Fruit fly (Drosophila melanogaster) whole organism, embryonic: ENCODE results near the gene ich.

Experiments used
- Atf3 ChIP-seq: fragments of 200-800 bp; sonication (Bioruptor generic); optimal IDR thresholded peaks from 3 replicates; lab custom pipeline; 2016; ENCODE audit warnings: missing biosample characterization, missing genetic modification characterization
- CG10321 ChIP-seq: fragments of 200-800 bp; sonication (Bioruptor generic); IDR thresholded peaks from 2 replicates; pipeline ENCODE4 v1.3.6; 2022; ENCODE audit warnings: missing biosample characterization, missing genetic modification characterization
- CG11247 ChIP-seq: fragments of 200-800 bp; sonication (Bioruptor generic); IDR thresholded peaks from 2 replicates; pipeline ENCODE4 v1.3.6; 2022; ENCODE audit warnings: missing biosample characterization, missing genetic modification characterization
- CG12744 ChIP-seq: fragments of 200-800 bp; sonication (Bioruptor generic); optimal IDR thresholded peaks from 2 replicates; lab custom pipeline; 2016; ENCODE audit warnings: missing biosample characterization, missing genetic modification characterization
- CG14014 ChIP-seq: fragments of 200-800 bp; sonication (Bioruptor generic); IDR thresholded peaks from 2 replicates; pipeline ENCODE4 v1.3.6; 2022; ENCODE audit warnings: missing biosample characterization, missing genetic modification characterization
- CG14050 ChIP-seq: fragments of 200-800 bp; sonication (Bioruptor generic); IDR thresholded peaks from 3 replicates; pipeline ENCODE4 v1.3.6; 2022; ENCODE audit warnings: missing biosample characterization, missing genetic modification characterization
- CG14965 ChIP-seq: fragments of 200-800 bp; sonication (Bioruptor generic); optimal IDR thresholded peaks from 2 replicates; lab custom pipeline; 2016; ENCODE audit warnings: missing biosample characterization, missing genetic modification characterization, borderline replicate concordance
- CG1602 ChIP-seq: fragments of 200-800 bp; sonication (Bioruptor generic); optimal IDR thresholded peaks from 3 replicates; lab custom pipeline; 2016; ENCODE audit warnings: missing biosample characterization, missing genetic modification characterization
- CG2120 ChIP-seq: fragments of 200-800 bp; sonication (Bioruptor generic); optimal IDR thresholded peaks from 3 replicates; lab custom pipeline; 2016; ENCODE audit warnings: missing biosample characterization, missing genetic modification characterization
- CG2875 ChIP-seq: fragments of 200-800 bp; sonication (Bioruptor generic); optimal IDR thresholded peaks from 2 replicates; lab custom pipeline; 2017; ENCODE audit warnings: missing biosample characterization, mild to moderate bottlenecking, missing genetic modification characterization, missing genetic modification reagents
- CG30403 ChIP-seq: fragments of 200-800 bp; sonication (Bioruptor generic); optimal IDR thresholded peaks from 3 replicates; lab custom pipeline; 2016; ENCODE audit warnings: missing biosample characterization, missing genetic modification characterization
- CG31224 ChIP-seq: fragments of 200-800 bp; sonication (Bioruptor generic); IDR thresholded peaks from 2 replicates; pipeline ENCODE4 v1.3.6; 2022; ENCODE audit warnings: missing biosample characterization, missing genetic modification characterization
- CG4328 ChIP-seq: fragments of 200-800 bp; sonication (Bioruptor generic); optimal IDR thresholded peaks from 3 replicates; lab custom pipeline; 2017; ENCODE audit warnings: missing biosample characterization, missing genetic modification reagents, missing genetic modification characterization
- CG4404 ChIP-seq: fragments of 200-800 bp; sonication (Bioruptor generic); IDR thresholded peaks from 2 replicates; pipeline ENCODE4 v1.3.6; 2022; ENCODE audit warnings: missing biosample characterization, missing genetic modification characterization
- CG6175 ChIP-seq: fragments of 200-800 bp; sonication (Bioruptor generic); IDR thresholded peaks from 3 replicates; pipeline ENCODE4 v1.3.6; 2022; ENCODE audit warnings: missing biosample characterization, missing genetic modification characterization
- CG6683 ChIP-seq: fragments of 200-800 bp; sonication (Bioruptor generic); optimal IDR thresholded peaks from 2 replicates; lab custom pipeline; 2017; ENCODE audit warnings: missing biosample characterization, mild to moderate bottlenecking, missing genetic modification characterization, missing genetic modification reagents
- CG6689 ChIP-seq: fragments of 200-800 bp; sonication (Bioruptor generic); IDR thresholded peaks from 2 replicates; pipeline ENCODE4 v1.3.6; 2022; ENCODE audit warnings: missing biosample characterization, missing genetic modification characterization
- CG9932 ChIP-seq: fragments of 200-800 bp; sonication (Bioruptor generic); IDR thresholded peaks from 2 replicates; pipeline ENCODE4 v1.3.6; 2022; ENCODE audit warnings: missing biosample characterization, missing genetic modification characterization
- CkIIα-i1 ChIP-seq: fragments of 200-800 bp; sonication (Bioruptor generic); IDR thresholded peaks from 2 replicates; pipeline ENCODE4 v1.3.6; 2022; ENCODE audit warnings: missing biosample characterization, missing genetic modification characterization
- D19B ChIP-seq: fragments of 200-800 bp; sonication (Bioruptor generic); optimal IDR thresholded peaks from 2 replicates; lab custom pipeline; 2017; ENCODE audit warnings: missing biosample characterization, mild to moderate bottlenecking, missing genetic modification characterization
- Dbx ChIP-seq: fragments of 200-800 bp; sonication (Bioruptor generic); IDR thresholded peaks from 3 replicates; pipeline ENCODE4 v1.3.6; 2022; ENCODE audit warnings: missing biosample characterization, missing genetic modification characterization
- HmgZ ChIP-seq: fragments of 200-800 bp; sonication (Bioruptor generic); optimal IDR thresholded peaks from 2 replicates; lab custom pipeline; 2018; ENCODE audit warnings: missing biosample characterization, mild to moderate bottlenecking, missing genetic modification characterization
- MBD-R2 ChIP-seq: fragments of 200-800 bp; sonication (Bioruptor generic); IDR thresholded peaks from 2 replicates; pipeline ENCODE4 v1.3.6; 2022; ENCODE audit warnings: missing biosample characterization, missing genetic modification characterization
- Mes4 ChIP-seq: fragments of 200-800 bp; sonication (Bioruptor generic); optimal IDR thresholded peaks from 2 replicates; lab custom pipeline; 2016; ENCODE audit warnings: missing biosample characterization, missing genetic modification characterization
- Nf-YC ChIP-seq: fragments of 200-800 bp; optimal IDR thresholded peaks from 3 replicates; lab custom pipeline; 2019; ENCODE audit warnings: missing biosample characterization, mild to moderate bottlenecking, missing genetic modification characterization, moderate library complexity
- Oli ChIP-seq: fragments of 200-800 bp; sonication (Bioruptor generic); optimal IDR thresholded peaks from 2 replicates; lab custom pipeline; 2018; ENCODE audit warnings: missing biosample characterization, mild to moderate bottlenecking, missing genetic modification characterization, moderate library complexity
- Six4 ChIP-seq: fragments of 200-800 bp; sonication (Bioruptor generic); optimal IDR thresholded peaks from 2 replicates; lab custom pipeline; 2016; ENCODE audit warnings: missing biosample characterization, missing genetic modification characterization
- Ssrp ChIP-seq: fragments of 200-800 bp; sonication (Bioruptor generic); optimal IDR thresholded peaks from 2 replicates; lab custom pipeline; 2018; ENCODE audit warnings: missing biosample characterization, mild to moderate bottlenecking, missing genetic modification characterization, moderate library complexity
- abd-A ChIP-seq: fragments of 200-800 bp; sonication (Bioruptor generic); optimal IDR thresholded peaks from 3 replicates; lab custom pipeline; 2019; ENCODE audit warnings: missing biosample characterization, mild to moderate bottlenecking, missing genetic modification characterization, moderate library complexity
- ato ChIP-seq: fragments of 200-800 bp; sonication (Bioruptor generic); IDR thresholded peaks from 2 replicates; pipeline ENCODE4 v1.3.6; 2022; ENCODE audit warnings: missing biosample characterization, missing genetic modification characterization; ENCODE audit not compliant: partially characterized antibody
- bcd ChIP-seq: fragments of 200-800 bp; sonication (Bioruptor generic); optimal IDR thresholded peaks from 2 replicates; lab custom pipeline; 2017; ENCODE audit warnings: missing biosample characterization, mild to moderate bottlenecking, missing genetic modification characterization
- dm ChIP-seq: fragments of 200-800 bp; sonication (Bioruptor generic); optimal IDR thresholded peaks from 3 replicates; lab custom pipeline; 2016; ENCODE audit warnings: missing biosample characterization, missing genetic modification characterization
- eyg ChIP-seq: fragments of 200-800 bp; sonication (Bioruptor generic); optimal IDR thresholded peaks from 3 replicates; lab custom pipeline; 2016; ENCODE audit warnings: missing biosample characterization, missing genetic modification characterization
- fru ChIP-seq: fragments of >200 bp; optimal IDR thresholded peaks from 2 replicates; lab custom pipeline; 2017
- ham ChIP-seq: fragments of 200-800 bp; sonication (Bioruptor generic); IDR thresholded peaks from 2 replicates; pipeline ENCODE4 v1.3.6; 2022; ENCODE audit warnings: missing biosample characterization, missing genetic modification characterization
- inv ChIP-seq: fragments of 200-800 bp; sonication (Bioruptor generic); IDR thresholded peaks from 2 replicates; pipeline ENCODE4 v1.3.6; 2022; ENCODE audit warnings: missing biosample characterization, missing genetic modification characterization; ENCODE audit not compliant: partially characterized antibody
- kay ChIP-seq: fragments of 200-800 bp; sonication (Bioruptor generic); optimal IDR thresholded peaks from 2 replicates; lab custom pipeline; 2016; ENCODE audit warnings: missing biosample characterization, missing genetic modification characterization
- nmo ChIP-seq: fragments of 200-800 bp; sonication (Bioruptor generic); optimal IDR thresholded peaks from 2 replicates; lab custom pipeline; 2018; ENCODE audit warnings: missing biosample characterization, mild to moderate bottlenecking, missing genetic modification characterization, moderate library complexity
- p53 ChIP-seq: fragments of 200-800 bp; sonication (Bioruptor generic); optimal IDR thresholded peaks from 2 replicates; lab custom pipeline; 2016; ENCODE audit warnings: missing biosample characterization, missing genetic modification characterization
- pnt ChIP-seq: fragments of 200-800 bp; sonication (Bioruptor generic); optimal IDR thresholded peaks from 3 replicates; lab custom pipeline; 2016; ENCODE audit warnings: missing biosample characterization, missing genetic modification characterization
- pzg ChIP-seq: fragments of 200-800 bp; sonication (Bioruptor generic); optimal IDR thresholded peaks from 3 replicates; lab custom pipeline; 2018; ENCODE audit warnings: missing biosample characterization, mild to moderate bottlenecking, missing genetic modification characterization, moderate library complexity
- run ChIP-seq: fragments of 200-800 bp; sonication (Bioruptor generic); optimal IDR thresholded peaks from 3 replicates; lab custom pipeline; 2018; ENCODE audit warnings: missing biosample characterization, mild to moderate bottlenecking, missing genetic modification characterization
- salm ChIP-seq: fragments of 200-800 bp; sonication (Bioruptor generic); optimal IDR thresholded peaks from 2 replicates; lab custom pipeline; 2018; ENCODE audit warnings: missing biosample characterization, mild to moderate bottlenecking, missing genetic modification characterization
- shn ChIP-seq: fragments of 200-800 bp; sonication (Bioruptor generic); optimal IDR thresholded peaks from 3 replicates; lab custom pipeline; 2016; ENCODE audit warnings: missing biosample characterization, missing genetic modification characterization
- slou ChIP-seq: fragments of 200-800 bp; sonication (Bioruptor generic); optimal IDR thresholded peaks from 3 replicates; lab custom pipeline; 2016; ENCODE audit warnings: missing biosample characterization, missing genetic modification characterization
- sug ChIP-seq: fragments of 200-800 bp; optimal IDR thresholded peaks from 2 replicates; lab custom pipeline; 2019; ENCODE audit warnings: missing biosample characterization, mild to moderate bottlenecking, missing genetic modification characterization, moderate library complexity
- twi ChIP-seq: fragments of 200-800 bp; optimal IDR thresholded peaks from 2 replicates; lab custom pipeline; 2019; ENCODE audit warnings: missing biosample characterization, mild to moderate bottlenecking, missing genetic modification characterization, moderate library complexity
- unpg ChIP-seq: fragments of 200-800 bp; sonication (Bioruptor generic); optimal IDR thresholded peaks from 3 replicates; lab custom pipeline; 2018; ENCODE audit warnings: missing biosample characterization, mild to moderate bottlenecking, missing genetic modification characterization, moderate library complexity
- vnd ChIP-seq: fragments of 200-800 bp; sonication (Bioruptor generic); IDR thresholded peaks from 3 replicates; pipeline ENCODE4 v1.3.6; 2022; ENCODE audit warnings: missing biosample characterization, missing genetic modification characterization; ENCODE audit not compliant: partially characterized antibody
- zen ChIP-seq: fragments of 200-800 bp; sonication (Bioruptor generic); optimal IDR thresholded peaks from 3 replicates; lab custom pipeline; 2018; ENCODE audit warnings: missing biosample characterization, mild to moderate bottlenecking, missing genetic modification characterization, moderate library complexity
- zf30C ChIP-seq: fragments of 200-800 bp; sonication (Bioruptor generic); optimal IDR thresholded peaks from 3 replicates; lab custom pipeline; 2018; ENCODE audit warnings: missing biosample characterization, mild to moderate bottlenecking, missing genetic modification characterization

The ich gene

dm6 chr3R:8992928-8993579, 30.2 kb upstream of the ich start, which contains the start of gene CG11975 (continued):
- TF ChIP-seq MBD-R2 (GFP tag; lab: Robert Waterston, UW) (peak; percentile 89), vnd (GFP tag; lab: Robert Waterston, UW) (peak; percentile 68), unpg (GFP tag; lab: Kevin White, UChicago) (no peak), zen (tag; lab: Kevin White, UChicago) (peak; percentile 65), shn (peak; percentile 88), CG14050 (GFP tag; lab: Robert Waterston, UW) (no peak), salm (tag; lab: Kevin White, UChicago) (no peak), kay (GFP tag; lab: Kevin White, UChicago) (peak; percentile 49), Oli (tag; lab: Kevin White, UChicago) (no peak), CG10321 (GFP tag; lab: Robert Waterston, UW) (no peak), Nf-YC (tag; lab: Kevin White, UChicago) (no peak), nmo (peak; percentile 86), sug (tag; lab: Kevin White, UChicago) (peak; percentile 80), abd-A (tag; lab: Kevin White, UChicago) (no peak), fru (lab: Kevin White, UChicago) (no peak), CG6689 (GFP tag; lab: Robert Waterston, UW) (0 out of 2 replicates have a peak, but pooled peaks have one; percentile 47), Six4 (GFP tag; lab: Kevin White, UChicago) (peak; percentile 67), inv (GFP tag; lab: Robert Waterston, UW) (peak; percentile 63), pzg (GFP tag; lab: Kevin White, UChicago) (peak; percentile 78), CkIIα-i1 (GFP tag; lab: Robert Waterston, UW) (no peak), CG6175 (no peak), ham (GFP tag; lab: Robert Waterston, UW) (no peak), ato (no peak), CG6683 (GFP tag; lab: Kevin White, UChicago) (peak; percentile 60), CG31224 (GFP tag; lab: Robert Waterston, UW) (0 out of 2 replicates have a peak, but pooled peaks have one; percentile 6), slou (GFP tag; lab: Kevin White, UChicago) (peak; percentile 70), bcd (no peak), CG30403 (GFP tag; lab: Kevin White, UChicago) (peak; percentile 91), Mes4 (peak; percentile 69), zf30C (GFP tag; lab: Kevin White, UChicago) (no peak), CG1602 (GFP tag; lab: Kevin White, UChicago) (peak; percentile 73), CG2875 (GFP tag; lab: Kevin White, UChicago) (no peak), HmgZ (tag; lab: Kevin White, UChicago) (peak; percentile 86), CG12744 (GFP tag; lab: Kevin White, UChicago) (peak; percentile 75), D19B (GFP tag; lab: Kevin White, UChicago) (peak; percentile 40), run (tag; lab: Kevin White, UChicago) (no peak), Dbx (GFP tag; lab: Robert Waterston, UW) (peak; percentile 81; the same call in 2 of the 3 replicates), twi (peak; percentile 63), CG14965 (GFP tag; lab: Kevin White, UChicago) (peak; percentile 6)

- TF ChIP-seq dm (GFP tag; lab: Kevin White, UChicago), result peak; percentile 61
- peak; percentile 14 for TF ChIP-seq Ssrp
- TF ChIP-seq eyg (GFP tag; lab: Kevin White, UChicago), result peak; percentile 25
- TF ChIP-seq CG4328 (GFP tag; lab: Kevin White, UChicago), result peak; percentile 21
- peak; percentile 16 for TF ChIP-seq p53 (GFP tag; lab: Kevin White, UChicago)
- peak; percentile 12 for TF ChIP-seq pnt (GFP tag; lab: Kevin White, UChicago)
- TF ChIP-seq CG14014 (GFP tag; lab: Robert Waterston, UW), result 0 out of 2 replicates have a peak, but pooled peaks have one; percentile 17
- peak; percentile 68 for TF ChIP-seq CG2120
- peak; percentile 72 for TF ChIP-seq CG9932 (GFP tag; lab: Robert Waterston, UW)
- TF ChIP-seq Atf3 (GFP tag; lab: Kevin White, UChicago), result peak; percentile 22
- peak; percentile 40; the same call in 1 of the 2 replicates for TF ChIP-seq CG4404 (GFP tag; lab: Robert Waterston, UW)
- TF ChIP-seq MBD-R2 (GFP tag; lab: Robert Waterston, UW), result peak; percentile 61
- TF ChIP-seq CG11247, result no peak
- TF ChIP-seq CG2875 (GFP tag; lab: Kevin White, UChicago), result no peak
Observed at dm6 chr3R:8984602-8985074, 21.8 kb upstream of the ich start, which contains the start of gene CG11970. CG11970 (plus strand) TSS chr3R:8984718.
